Fruit fly (Drosophila melanogaster) whole organism, prepupa: Measurements from ENCODE around the gene Pdi.

ENCODE experiments used
- CG15336 ChIP-seq: fragments of 200-800 bp; sonication (Bioruptor generic); IDR thresholded peaks from 2 replicates; pipeline ENCODE4 v1.3.6; 2022; ENCODE audit warnings: missing biosample characterization, missing genetic modification characterization
- CG6276 ChIP-seq: fragments of 200-800 bp; sonication (Bioruptor generic); optimal IDR thresholded peaks from 2 replicates; lab custom pipeline; 2017; ENCODE audit warnings: missing biosample characterization, mild to moderate bottlenecking, missing genetic modification characterization
- dac ChIP-seq: fragments of 200-800 bp; sonication (Bioruptor generic); optimal IDR thresholded peaks from 2 replicates; lab custom pipeline; 2017; ENCODE audit warnings: missing biosample characterization, mild to moderate bottlenecking, missing genetic modification characterization
- svp ChIP-seq: fragments of 200-800 bp; sonication (Bioruptor generic); peaks from one replicate; lab custom pipeline; 2016; ENCODE audit warnings: missing biosample characterization, missing genetic modification characterization

Gene Pdi

DNA sequence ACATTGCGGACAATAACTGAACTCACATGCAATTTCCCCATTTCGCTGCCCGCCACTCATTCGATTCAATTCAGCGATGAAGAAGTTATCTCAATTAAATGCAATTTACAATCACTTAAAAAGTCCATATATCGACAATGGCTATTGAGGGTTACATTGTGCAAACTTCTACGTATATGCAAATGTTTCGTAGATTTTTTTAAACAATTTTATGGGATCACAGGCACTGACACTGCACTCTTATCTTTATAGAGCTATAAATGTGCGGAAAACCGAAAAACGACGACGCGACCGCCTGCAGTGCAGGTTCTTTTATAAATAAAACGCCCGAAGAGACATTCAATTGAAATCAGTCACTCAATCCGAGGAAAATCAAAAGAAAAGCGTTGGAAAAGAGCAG, 54.4 kb downstream of the Pdi start:
- TF ChIP-seq CG15336 (GFP tag; lab: Robert Waterston, UW) (peak; percentile 17; the same call in 1 of the 2 replicates), CG6276 (GFP tag; lab: Kevin White, UChicago) (peak; percentile 5), svp (GFP tag; lab: Kevin White, UChicago) (peak; percentile 95), dac (GFP tag; lab: Kevin White, UChicago) (no peak)
